Worm (Caenorhabditis elegans): ENCODE data around the gene cox-6B.

ce11 chrIII:2826770-2827169, 127.3 kb downstream of the cox-6B start, which contains the start of gene Y71H2AM.1:
- TF ChIP-seq skn-1 (tag; optimal IDR thresholded peaks at IDR 0.05), result no peak
- no peak for TF ChIP-seq ama-1 (optimal IDR thresholded peaks at IDR 0.05)
- TF ChIP-seq ces-1 (GFP tag; optimal IDR thresholded peaks at IDR 0.05), result no peak
- TF ChIP-seq F49E8.2 (tag; optimal IDR thresholded peaks at IDR 0.05; ENCODE audit: borderline replicate concordance), result no peak

Data from whole organism, L4 larva.